Worm (Caenorhabditis elegans) whole organism, early embryonic: ENCODE results near the gene col-92.
"Not testable (repeated sequence)": the region's sequence is repeated elsewhere in the genome, so short reads cannot be mapped to it uniquely, and the experiment has no call there.

Experiments
- aly-1 ChIP-seq: sonication (generic microtip); optimal IDR thresholded peaks from 2 replicates; lab custom pipeline; 2016; ENCODE audit warnings: missing genetic modification characterization, missing compliant biosample characterization
- ama-1 ChIP-seq: fragments of 150-350 bp; optimal IDR thresholded peaks from 2 replicates; lab custom pipeline; 2014
- flt-1 ChIP-seq: fragments of 200-800 bp; sonication (Bioruptor generic); IDR thresholded peaks from 2 replicates; pipeline ENCODE4 v1.3.6; 2022; ENCODE audit warnings: missing genetic modification characterization, missing compliant biosample characterization
- hmbx-1 ChIP-seq: sonication (generic microtip); optimal IDR thresholded peaks from 2 replicates; lab custom pipeline; 2016; ENCODE audit warnings: mild to moderate bottlenecking, missing genetic modification characterization, missing compliant biosample characterization
- tbx-11 ChIP-seq: fragments of 200-800 bp; sonication (Bioruptor generic); IDR thresholded peaks from 2 replicates; pipeline ENCODE4 v1.3.6; 2022; ENCODE audit warnings: missing genetic modification characterization, missing compliant biosample characterization
- tbx-37 ChIP-seq: fragments of 200-800 bp; sonication (Bioruptor generic); conservative IDR thresholded peaks from 2 replicates; pipeline ENCODE4 v1.3.6; 2022; ENCODE audit warnings: missing genetic modification reagents, missing genetic modification characterization, missing compliant biosample characterization

DNA sequence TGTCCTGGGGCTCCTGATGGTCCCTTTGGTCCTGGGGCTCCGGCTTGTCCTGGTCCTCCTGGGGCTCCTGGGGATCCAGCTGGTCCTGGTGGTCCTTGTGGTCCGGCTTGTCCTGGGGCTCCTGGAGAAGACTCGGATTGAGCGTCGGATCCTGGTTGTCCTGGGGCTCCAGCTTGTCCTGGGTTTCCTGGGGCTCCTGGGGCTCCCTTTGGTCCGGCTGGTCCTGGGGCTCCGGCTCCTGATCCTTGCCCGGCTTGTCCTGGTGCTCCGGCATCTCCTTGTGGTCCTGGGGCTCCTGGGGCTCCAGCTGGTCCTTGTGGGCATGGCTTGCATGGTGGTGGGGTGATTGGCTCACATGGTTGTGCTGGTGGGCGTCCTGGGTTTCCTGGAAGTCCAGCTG, 1.7 kb upstream of the col-92 start:
- TF ChIP-seq tbx-37 (GFP tag; lab: Robert Waterston, UW); ama-1 (lab: Kevin White, UChicago); aly-1 (tag; lab: Kevin White, UChicago); flt-1 (GFP tag; lab: Robert Waterston, UW); hmbx-1 (tag; lab: Kevin White, UChicago); tbx-11 (GFP tag; lab: Robert Waterston, UW): not testable (repeated sequence)
